Fruit fly (Drosophila melanogaster) Kc167 (cell line): ENCODE data around the gene BORCS5.

Source experiments
- Myc ChIP-seq: fragments of >200 bp; optimal IDR thresholded peaks from 2 replicates; lab custom pipeline; 2017; ENCODE audit warnings: missing external identifiers
- Sin3A ChIP-seq: fragments of >200 bp; optimal IDR thresholded peaks from 2 replicates; lab custom pipeline; 2018; ENCODE audit warnings: missing external identifiers

dm6 chrX:11852310-11852709, 20.3 kb downstream of the BORCS5 start, which contains the start of gene p24-1:
- no peak for TF ChIP-seq Sin3A
- TF ChIP-seq Myc (lab: Kevin White, UChicago) = no peak
